1 fruit fly cellular context compared by ENCODE assay signal in the genomic region with DNA sequence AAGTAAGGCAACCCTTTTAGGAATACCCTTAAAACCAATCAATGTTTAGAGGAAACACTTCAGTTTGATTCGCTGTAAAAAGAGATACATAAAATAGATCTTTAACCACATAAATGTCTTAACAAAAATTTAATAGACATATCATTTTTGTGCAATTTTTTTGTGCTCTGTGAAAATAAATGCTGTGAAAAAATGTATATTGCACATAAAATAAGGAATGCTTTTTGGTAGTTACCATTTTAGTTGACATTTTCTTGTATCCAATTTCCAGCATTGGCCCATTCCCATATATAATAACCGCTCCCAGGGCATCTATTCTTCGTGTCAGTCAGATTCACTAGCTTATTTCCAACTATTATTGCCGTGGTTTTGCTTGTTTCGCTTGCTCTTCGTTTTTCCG.
TF ChIP-seq lines count a peak whose summit lies in the region.

No protein-coding gene starts in this region.

TF ChIP-seq in whole organism, prepupa, 60 proteins besides CTCF, POLR2A, EP300 and RAD21 (continued from another document):
- TF ChIP-seq acj6 (GFP tag; optimal IDR thresholded peaks at IDR 0.05; lab: Kevin White, UChicago) (no peak), CG6163 (GFP tag; IDR thresholded peaks at IDR 0.05; lab: Robert Waterston, UW) (no peak), achi (GFP tag; optimal IDR thresholded peaks at IDR 0.05; lab: Kevin White, UChicago) (peak; percentile 12), CG8119 (GFP tag; IDR thresholded peaks at IDR 0.05; lab: Robert Waterston, UW) (no peak), Eip78C (GFP tag; lab: Kevin White, UChicago) (peak; percentile 64), lz (GFP tag; optimal IDR thresholded peaks at IDR 0.05; lab: Kevin White, UChicago) (no peak), Sox14 (GFP tag; optimal IDR thresholded peaks at IDR 0.05; lab: Kevin White, UChicago) (peak; percentile 7), CG6808 (GFP tag; optimal IDR thresholded peaks at IDR 0.05; lab: Kevin White, UChicago) (no peak), Lpt (GFP tag; optimal IDR thresholded peaks at IDR 0.05; lab: Kevin White, UChicago) (no peak), salr (GFP tag; optimal IDR thresholded peaks at IDR 0.05; lab: Kevin White, UChicago) (no peak), fkh (GFP tag; optimal IDR thresholded peaks at IDR 0.05; lab: Kevin White, UChicago) (no peak), CG7368 (GFP tag; optimal IDR thresholded peaks at IDR 0.05; lab: Kevin White, UChicago) (no peak), topi (GFP tag; optimal IDR thresholded peaks at IDR 0.05; lab: Kevin White, UChicago) (no peak), svp (GFP tag; lab: Kevin White, UChicago) (no peak)
TF ChIP-seq in whole organism, prepupa: peak in this region for 9.
